Worm (Caenorhabditis elegans) whole organism, midembryonic: ENCODE measurements around the gene mutd-1.

ENCODE experiments used
- T22C8.4 ChIP-seq: fragments of 200-800 bp; sonication (Bioruptor generic); IDR thresholded peaks from 2 replicates; pipeline ENCODE4 v1.3.6; 2022; ENCODE audit warnings: missing genetic modification characterization, missing compliant biosample characterization
- cog-1 ChIP-seq: sonication (generic microtip); optimal IDR thresholded peaks from 2 replicates; lab custom pipeline; 2016; ENCODE audit warnings: missing genetic modification characterization, missing compliant biosample characterization
- flt-1 ChIP-seq: fragments of 200-800 bp; sonication (Bioruptor generic); IDR thresholded peaks from 2 replicates; pipeline ENCODE4 v1.3.6; 2022; ENCODE audit warnings: missing genetic modification characterization, missing compliant biosample characterization
- klf-2 ChIP-seq: fragments of 200-800 bp; sonication (Bioruptor generic); conservative IDR thresholded peaks from 2 replicates; pipeline ENCODE4 v1.3.6; 2022; ENCODE audit warnings: missing genetic modification reagents, missing genetic modification characterization, missing compliant biosample characterization
- med-1 ChIP-seq: sonication (generic microtip); optimal IDR thresholded peaks from 2 replicates; lab custom pipeline; 2017; ENCODE audit warnings: missing genetic modification characterization, mild to moderate bottlenecking, missing compliant biosample characterization, antibody characterized with exemption, missing genetic modification reagents; ENCODE audit not compliant: insufficient read depth
- ref-1 ChIP-seq: fragments of 200-800 bp; sonication (Bioruptor generic); conservative IDR thresholded peaks from 2 replicates; pipeline ENCODE4 v1.3.6; 2022; ENCODE audit warnings: missing genetic modification reagents, missing genetic modification characterization, missing compliant biosample characterization
- tab-1 ChIP-seq: fragments of 200-800 bp; sonication (Bioruptor generic); IDR thresholded peaks from 2 replicates; pipeline ENCODE4 v1.3.6; 2022; ENCODE audit warnings: missing genetic modification characterization, missing compliant biosample characterization
- ztf-23 ChIP-seq: fragments of 200-800 bp; sonication (Bioruptor generic); IDR thresholded peaks from 2 replicates; pipeline ENCODE4 v1.3.6; 2022; ENCODE audit warnings: missing genetic modification reagents, missing genetic modification characterization, missing compliant biosample characterization
- ztf-29 ChIP-seq: fragments of 200-800 bp; sonication (Bioruptor generic); IDR thresholded peaks from 2 replicates; pipeline ENCODE4 v1.3.6; 2022; ENCODE audit warnings: missing genetic modification reagents, missing genetic modification characterization, missing compliant biosample characterization

The mutd-1 gene

DNA sequence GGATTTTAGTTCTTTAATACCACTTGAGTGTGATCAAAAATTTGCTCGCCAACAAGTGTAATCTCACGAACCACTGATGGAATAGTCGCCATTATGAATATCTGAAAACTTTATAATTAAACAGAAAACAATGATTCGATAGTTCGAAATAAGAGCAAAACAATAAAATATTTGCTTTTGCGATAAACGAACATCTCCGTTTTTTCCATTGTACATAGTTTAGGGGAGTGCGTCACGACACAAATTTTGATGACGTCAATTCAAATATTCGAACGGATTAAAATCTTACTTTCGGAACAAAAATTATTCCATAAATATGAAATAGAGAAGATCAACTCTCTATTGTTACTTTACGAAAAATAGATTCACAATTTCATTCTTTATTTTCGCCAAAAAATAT, at the start of gene mutd-1:
TSS of gene mutd-1 (minus strand) at position 101 of the 400 bp plus-strand sequence.
- TF ChIP-seq cog-1 (tag; lab: Kevin White, UChicago) (no peak), ztf-29 (no peak), flt-1 (GFP tag; lab: Robert Waterston, UW) (no peak), tab-1 (GFP tag; lab: Robert Waterston, UW) (no peak), med-1 (GFP tag; lab: Kevin White, UChicago) (no peak), ref-1 (GFP tag; lab: Robert Waterston, UW) (no peak), klf-2 (GFP tag; lab: Robert Waterston, UW) (no peak), ztf-23 (no peak), T22C8.4 (GFP tag; lab: Robert Waterston, UW) (no peak)

DNA sequence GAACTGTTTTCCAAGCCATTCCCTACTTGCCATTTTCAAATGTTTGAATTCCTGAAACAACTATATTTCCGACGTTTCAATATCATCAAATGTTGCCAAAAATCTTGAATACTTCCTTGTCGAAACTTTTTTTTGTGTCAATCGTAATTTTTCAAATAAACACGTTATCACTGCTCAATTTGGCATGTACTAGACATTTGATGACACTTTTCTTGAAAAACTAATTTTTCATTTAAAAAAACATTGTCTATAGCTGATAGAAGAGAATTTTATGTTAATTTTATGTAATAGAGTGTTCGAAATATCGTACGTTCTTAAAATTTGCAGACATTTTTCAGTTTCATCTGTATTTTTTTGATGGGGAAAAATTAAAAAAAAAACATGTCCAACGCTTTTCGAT, 48.9 kb upstream of the mutd-1 start:
- TF ChIP-seq ref-1 (GFP tag; lab: Robert Waterston, UW) (no peak), ztf-29 (no peak), klf-2 (GFP tag; lab: Robert Waterston, UW) (no peak), ztf-23 (no peak), med-1 (GFP tag; lab: Kevin White, UChicago) (no peak), cog-1 (tag; lab: Kevin White, UChicago) (no peak), flt-1 (GFP tag; lab: Robert Waterston, UW) (no peak), T22C8.4 (GFP tag; lab: Robert Waterston, UW) (no peak), tab-1 (GFP tag; lab: Robert Waterston, UW) (no peak)

DNA sequence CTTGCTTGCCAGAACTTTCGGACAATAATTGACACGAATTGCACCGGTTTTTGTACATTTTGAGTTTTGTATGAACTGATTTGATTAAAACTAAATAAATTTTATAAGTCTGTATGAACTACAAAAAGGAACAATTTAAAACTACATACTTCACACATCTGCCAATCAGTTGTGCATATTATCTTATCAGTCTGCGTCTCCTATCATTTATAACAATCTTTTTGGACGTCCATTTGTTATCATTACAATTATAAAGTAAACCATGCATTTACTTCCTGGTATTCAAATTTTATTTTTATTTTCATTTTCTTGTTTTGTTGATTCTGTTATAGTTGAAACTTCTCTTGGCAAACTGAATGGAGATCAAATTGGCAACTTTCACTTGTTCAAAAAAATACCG, 46.4 kb upstream of the mutd-1 start, which contains the start of gene cest-10:
TSS of gene cest-10 (plus strand) at position 254 of the 400 bp plus-strand sequence.
- TF ChIP-seq tab-1 (GFP tag; lab: Robert Waterston, UW) (no peak), ztf-29 (no peak), T22C8.4 (GFP tag; lab: Robert Waterston, UW) (no peak), flt-1 (GFP tag; lab: Robert Waterston, UW) (no peak), ref-1 (GFP tag; lab: Robert Waterston, UW) (no peak), ztf-23 (no peak), med-1 (GFP tag; lab: Kevin White, UChicago) (no peak), cog-1 (tag; lab: Kevin White, UChicago) (no peak), klf-2 (GFP tag; lab: Robert Waterston, UW) (no peak)

DNA sequence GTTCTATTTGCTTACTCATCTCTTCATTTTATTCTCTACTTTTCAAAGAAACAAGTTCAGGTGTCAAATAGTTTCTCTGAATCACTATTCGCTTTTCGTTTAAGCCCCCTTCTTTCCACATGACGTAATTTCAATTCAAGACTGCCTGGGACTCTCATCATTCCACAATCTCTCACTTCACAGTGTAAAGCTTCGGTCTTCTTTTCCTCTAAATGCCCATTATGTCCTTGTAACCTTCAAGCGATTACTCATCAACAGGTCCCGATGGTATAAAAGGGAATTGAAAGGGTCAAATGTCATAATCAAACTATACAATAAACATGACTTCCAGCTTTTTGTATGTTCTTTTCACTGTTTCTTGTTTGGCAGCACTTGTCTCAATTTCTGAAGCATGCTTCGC, 45.1 kb upstream of the mutd-1 start, which contains the start of gene C42D4.3:
TSS of gene C42D4.3 (plus strand) at position 298 of the 400 bp plus-strand sequence.
- TF ChIP-seq cog-1 (tag; lab: Kevin White, UChicago) (no peak), tab-1 (GFP tag; lab: Robert Waterston, UW) (no peak), med-1 (GFP tag; lab: Kevin White, UChicago) (no peak), flt-1 (GFP tag; lab: Robert Waterston, UW) (no peak), ref-1 (GFP tag; lab: Robert Waterston, UW) (no peak), ztf-23 (no peak), T22C8.4 (GFP tag; lab: Robert Waterston, UW) (no peak), ztf-29 (no peak), klf-2 (GFP tag; lab: Robert Waterston, UW) (no peak)

DNA sequence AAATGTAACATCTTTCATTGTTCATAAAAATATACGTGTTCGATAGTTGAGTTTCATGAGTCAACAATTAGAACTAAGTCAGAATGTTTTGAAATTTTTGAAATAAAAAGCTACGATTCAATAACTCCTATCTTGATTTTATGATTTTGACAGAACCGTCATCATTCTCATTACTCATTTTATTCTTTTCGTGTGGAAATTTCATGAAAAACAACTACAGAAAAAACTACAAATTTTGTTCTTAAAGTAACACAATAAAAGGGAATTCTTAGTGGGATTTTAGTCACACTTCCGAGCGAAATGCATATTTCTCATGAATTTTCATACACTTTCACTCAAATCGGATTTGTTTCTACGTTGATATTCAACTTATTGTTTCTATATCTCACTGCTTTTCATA, 43.0 kb upstream of the mutd-1 start, which contains the start of gene str-44:
TSS of gene str-44 (plus strand) at position 301 of the 400 bp plus-strand sequence.
- TF ChIP-seq tab-1 (GFP tag; lab: Robert Waterston, UW) (no peak), ztf-23 (no peak), med-1 (GFP tag; lab: Kevin White, UChicago) (no peak), klf-2 (GFP tag; lab: Robert Waterston, UW) (no peak), T22C8.4 (GFP tag; lab: Robert Waterston, UW) (no peak), ref-1 (GFP tag; lab: Robert Waterston, UW) (no peak), ztf-29 (no peak), cog-1 (tag; lab: Kevin White, UChicago) (no peak), flt-1 (GFP tag; lab: Robert Waterston, UW) (no peak)

DNA sequence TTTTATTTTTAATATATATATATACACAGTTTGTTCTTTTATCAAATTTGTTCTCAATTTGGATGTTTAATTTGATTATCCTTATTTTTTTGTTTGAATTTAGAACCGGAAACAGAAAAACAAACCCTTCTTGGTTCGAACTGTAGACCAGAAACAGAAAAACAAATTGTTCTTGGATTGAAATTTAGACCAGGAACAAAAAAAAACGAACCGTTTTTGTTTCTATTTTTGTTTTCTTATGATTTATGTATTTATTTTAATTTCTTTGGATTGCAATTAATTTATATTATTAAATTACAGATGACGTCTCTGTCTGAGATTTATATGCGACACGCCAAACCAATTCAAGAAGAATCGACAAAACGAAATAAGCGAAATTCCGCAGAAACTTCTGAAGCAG, 41.5 kb upstream of the mutd-1 start, which contains the start of gene C42D4.19:
TSS of gene C42D4.19 (plus strand) at position 301 of the 400 bp plus-strand sequence.
- TF ChIP-seq ref-1 (GFP tag; lab: Robert Waterston, UW) (no peak), ztf-23 (no peak), flt-1 (GFP tag; lab: Robert Waterston, UW) (no peak), cog-1 (tag; lab: Kevin White, UChicago) (no peak), med-1 (GFP tag; lab: Kevin White, UChicago) (no peak), T22C8.4 (GFP tag; lab: Robert Waterston, UW) (no peak), tab-1 (GFP tag; lab: Robert Waterston, UW) (no peak)

DNA sequence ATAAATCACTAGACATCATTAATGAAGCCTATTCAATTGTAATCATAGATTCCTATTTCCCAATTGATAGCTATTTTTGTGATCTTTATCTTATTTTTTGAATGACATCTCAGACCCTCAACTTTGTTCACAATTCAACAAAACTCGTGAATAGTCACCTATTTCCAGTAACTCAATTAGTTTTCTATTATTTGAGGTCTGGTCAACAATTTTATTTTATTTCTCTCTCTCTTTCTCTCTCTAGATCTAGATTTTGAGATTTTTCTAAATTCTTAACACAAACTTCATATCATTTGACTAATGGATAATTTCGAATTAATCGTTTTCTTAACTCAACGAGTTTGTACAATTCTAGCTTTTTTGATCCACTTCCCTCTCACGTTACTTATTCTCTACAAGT, 39.6 kb upstream of the mutd-1 start, which contains the start of gene str-1:
TSS of gene str-1 (plus strand) at position 301 of the 400 bp plus-strand sequence.
- no peak for TF ChIP-seq cog-1 (tag; lab: Kevin White, UChicago)
- no peak for TF ChIP-seq ztf-23
- no peak for TF ChIP-seq med-1 (GFP tag; lab: Kevin White, UChicago)
- no peak for TF ChIP-seq klf-2 (GFP tag; lab: Robert Waterston, UW)
- no peak for TF ChIP-seq T22C8.4 (GFP tag; lab: Robert Waterston, UW)
- no peak for TF ChIP-seq ref-1 (GFP tag; lab: Robert Waterston, UW)
- TF ChIP-seq ztf-29, result no peak
- TF ChIP-seq flt-1 (GFP tag; lab: Robert Waterston, UW), result no peak
- TF ChIP-seq tab-1 (GFP tag; lab: Robert Waterston, UW), result no peak

DNA sequence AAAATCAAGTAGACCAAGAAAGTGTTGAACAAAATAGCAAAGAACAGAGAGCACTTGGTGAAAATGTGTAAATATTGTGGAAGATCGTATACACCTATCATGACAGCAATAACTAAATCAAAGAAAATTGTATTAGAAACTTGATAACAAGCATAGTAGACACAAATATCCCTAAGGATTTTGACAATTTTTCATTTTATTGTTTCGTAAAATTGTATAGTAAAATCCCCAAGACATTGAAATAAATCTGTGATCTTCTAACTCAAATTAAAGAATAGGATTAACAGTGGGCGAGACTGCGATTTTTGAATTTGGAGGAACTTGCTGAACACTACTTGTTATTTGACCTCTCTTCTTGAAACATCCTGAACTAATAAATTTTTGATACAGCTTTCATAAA, 37.3 kb upstream of the mutd-1 start, which contains the start of gene str-220:
TSS of gene str-220 (minus strand) at position 101 of the 400 bp plus-strand sequence.
- TF ChIP-seq ref-1 (GFP tag; lab: Robert Waterston, UW) (no peak), flt-1 (GFP tag; lab: Robert Waterston, UW) (no peak), ztf-23 (no peak), tab-1 (GFP tag; lab: Robert Waterston, UW) (no peak), med-1 (GFP tag; lab: Kevin White, UChicago) (no peak), ztf-29 (no peak), cog-1 (tag; lab: Kevin White, UChicago) (no peak), T22C8.4 (GFP tag; lab: Robert Waterston, UW) (no peak), klf-2 (GFP tag; lab: Robert Waterston, UW) (no peak)
